Worm (Caenorhabditis elegans): ENCODE measurements around the gene F25H9.7.

DNA sequence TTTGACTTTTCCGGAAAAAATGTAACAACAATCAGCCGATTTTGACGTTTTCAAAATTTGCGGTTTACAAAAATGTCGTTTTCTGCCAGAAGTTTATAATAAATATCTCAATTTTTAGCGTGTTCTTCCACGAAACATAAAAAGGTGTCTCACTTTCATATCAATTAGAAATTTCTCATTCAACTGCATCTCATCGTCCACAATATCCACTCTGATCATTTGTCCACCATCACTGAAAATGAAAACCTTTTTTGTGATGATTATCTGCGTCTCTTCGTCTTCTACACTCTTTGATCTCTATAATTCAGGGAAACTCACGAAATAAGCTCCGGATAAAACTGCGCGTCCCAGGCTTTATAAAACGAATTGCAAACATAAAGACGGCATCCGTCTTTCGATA is 44.3 kb downstream of the F25H9.7 start:
- TF ChIP-seq tab-1 (GFP tag; IDR thresholded peaks at IDR 0.05) (no peak), flt-1 (GFP tag; IDR thresholded peaks at IDR 0.05) (no peak), cog-1 (tag; optimal IDR thresholded peaks at IDR 0.05) (no peak)

Data from whole organism, midembryonic.